Worm (Caenorhabditis elegans): ENCODE measurements around the gene dct-11.
A peak's percentile ranks its signal among the peaks of the same experiment; 100 is the strongest.

Gene dct-11

DNA sequence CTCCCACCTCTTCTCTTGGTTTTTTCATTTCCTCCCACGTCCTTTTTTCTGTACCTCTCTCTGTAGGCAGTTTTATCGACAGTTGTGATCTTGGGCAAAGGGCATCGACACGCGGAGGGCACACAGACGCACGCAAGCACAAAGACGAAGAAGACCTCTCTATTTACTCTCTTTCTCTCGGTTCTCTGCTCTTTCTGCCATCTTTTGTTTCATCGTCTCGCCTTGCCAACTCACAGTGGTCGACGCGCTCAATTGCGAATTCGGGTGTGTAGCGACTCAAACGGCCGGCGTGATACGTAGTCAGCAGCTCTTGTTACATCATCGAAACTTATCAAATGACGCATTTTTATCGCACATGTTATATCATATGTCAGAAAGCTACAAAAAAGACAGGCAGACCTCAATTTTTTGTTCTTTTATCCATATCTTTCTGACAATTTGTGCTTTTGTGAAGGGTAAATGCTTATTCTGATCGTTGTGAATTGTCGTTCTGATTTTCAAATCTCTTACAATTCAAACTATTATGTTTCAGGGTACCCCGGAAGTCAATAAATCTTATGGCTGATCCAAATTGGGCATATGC, 1.6 kb upstream of the dct-11 start, which contains the start of gene puf-9:
Gene puf-9 (plus strand): TSS at position 533 of the 583 bp plus-strand sequence.
- TF ChIP-seq nhr-43 (tag; optimal IDR thresholded peaks at IDR 0.05; ENCODE audit: poor library complexity, severe bottlenecking) = peak; percentile 97
- peak; percentile 87 for TF ChIP-seq nhr-76 (tag; optimal IDR thresholded peaks at IDR 0.05)
- TF ChIP-seq aly-2 (tag; optimal IDR thresholded peaks at IDR 0.05) = no peak
- peak; percentile 74 for TF ChIP-seq zag-1 (tag; optimal IDR thresholded peaks at IDR 0.05)
- no peak for TF ChIP-seq sea-2 (GFP tag; optimal IDR thresholded peaks at IDR 0.05)
- peak; percentile 50 for TF ChIP-seq ZK546.5 (tag; optimal IDR thresholded peaks at IDR 0.05)
- TF ChIP-seq eor-1 (tag; optimal IDR thresholded peaks at IDR 0.05) = peak in 1 of 2 experiments; percentile 36
- TF ChIP-seq ceh-16 (tag; optimal IDR thresholded peaks at IDR 0.05) = peak; percentile 78
- no peak for TF ChIP-seq ceh-9 (tag; optimal IDR thresholded peaks at IDR 0.05)
- TF ChIP-seq egl-27 (tag; optimal IDR thresholded peaks at IDR 0.05) = peak; percentile 95
- no peak for TF ChIP-seq nhr-237 (tag; optimal IDR thresholded peaks at IDR 0.05)
- peak; percentile 92 for TF ChIP-seq ceh-28 (tag; optimal IDR thresholded peaks at IDR 0.05)
- TF ChIP-seq unc-39 (tag; optimal IDR thresholded peaks at IDR 0.05) = peak; percentile 7
- TF ChIP-seq unc-62 (GFP tag; optimal IDR thresholded peaks at IDR 0.05) = peak; percentile 96
- peak; percentile 90 for TF ChIP-seq elt-1 (tag; optimal IDR thresholded peaks at IDR 0.05)
- peak; percentile 78 for TF ChIP-seq daf-12 (tag; optimal IDR thresholded peaks at IDR 0.05)
- peak; percentile 98 for TF ChIP-seq lin-39 (tag; optimal IDR thresholded peaks at IDR 0.05)
- peak; percentile 100 for TF ChIP-seq pha-4 (tag; optimal IDR thresholded peaks at IDR 0.05)
- peak; percentile 32 for TF ChIP-seq nhr-67 (tag; optimal IDR thresholded peaks at IDR 0.05)
- no peak for TF ChIP-seq nhr-12 (tag; optimal IDR thresholded peaks at IDR 0.05)
- TF ChIP-seq snpc-4 (tag; optimal IDR thresholded peaks at IDR 0.05) = peak; percentile 93
- peak; percentile 98 for TF ChIP-seq pqm-1 (tag; optimal IDR thresholded peaks at IDR 0.05)
- peak; percentile 100 for TF ChIP-seq nhr-23 (tag; optimal IDR thresholded peaks at IDR 0.05)
- peak; percentile 96 for TF ChIP-seq mdl-1 (tag; optimal IDR thresholded peaks at IDR 0.05)
- peak; percentile 93 for TF ChIP-seq hmg-11 (tag; optimal IDR thresholded peaks at IDR 0.05)
- peak; percentile 94 for TF ChIP-seq ama-1 (optimal IDR thresholded peaks at IDR 0.05)
- no peak for TF ChIP-seq ztf-11 (tag; optimal IDR thresholded peaks at IDR 0.05)
- TF ChIP-seq mml-1 (tag; optimal IDR thresholded peaks at IDR 0.05) = peak; percentile 36
- peak; percentile 98 for TF ChIP-seq nfya-1 (tag; optimal IDR thresholded peaks at IDR 0.05; ENCODE audit: insufficient read depth)
- peak; percentile 97 for TF ChIP-seq egl-5 (tag; optimal IDR thresholded peaks at IDR 0.05)
- peak; percentile 98 for TF ChIP-seq lsy-12 (tag; optimal IDR thresholded peaks at IDR 0.05)
- peak; percentile 94 for TF ChIP-seq ceh-82 (tag; optimal IDR thresholded peaks at IDR 0.05)
- TF ChIP-seq R02D3.7 (tag; optimal IDR thresholded peaks at IDR 0.05) = peak; percentile 90
- TF ChIP-seq fkh-2 (tag; optimal IDR thresholded peaks at IDR 0.05) = peak; percentile 62
- TF ChIP-seq elt-2 (tag; optimal IDR thresholded peaks at IDR 0.05) = peak; percentile 99
- peak; percentile 97 for TF ChIP-seq fkh-10 (GFP tag; optimal IDR thresholded peaks at IDR 0.05)
- TF ChIP-seq jun-1 (tag; optimal IDR thresholded peaks at IDR 0.05) = peak; percentile 99
- TF ChIP-seq nhr-11 (tag; optimal IDR thresholded peaks at IDR 0.05) = peak; percentile 97
- peak; percentile 98 for TF ChIP-seq fos-1 (tag; optimal IDR thresholded peaks at IDR 0.05)
- peak in 2 of 3 experiments; percentile 95 to 99 for TF ChIP-seq elt-3 (tag; optimal IDR thresholded peaks at IDR 0.05)
- peak; percentile 97 for TF ChIP-seq skn-1 (tag; optimal IDR thresholded peaks at IDR 0.05)
- TF ChIP-seq tbx-2 (tag; optimal IDR thresholded peaks at IDR 0.05) = peak; percentile 95
- peak; percentile 93 for TF ChIP-seq nhr-77 (tag; optimal IDR thresholded peaks at IDR 0.05)
- TF ChIP-seq ztf-4 (tag; optimal IDR thresholded peaks at IDR 0.05) = peak; percentile 94
- peak; percentile 99 for TF ChIP-seq lin-15B (tag; optimal IDR thresholded peaks at IDR 0.05)
- peak; percentile 87 for TF ChIP-seq nhr-28 (tag; optimal IDR thresholded peaks at IDR 0.05)
- peak; percentile 100 for TF ChIP-seq nhr-25 (tag; optimal IDR thresholded peaks at IDR 0.05)

Data from whole organism, L3 larva.